Fruit fly (Drosophila melanogaster): ENCODE data around the gene CG5126.
A peak's percentile ranks its signal among the peaks of the same experiment; 100 is the strongest.

CG5126 gene

DNA sequence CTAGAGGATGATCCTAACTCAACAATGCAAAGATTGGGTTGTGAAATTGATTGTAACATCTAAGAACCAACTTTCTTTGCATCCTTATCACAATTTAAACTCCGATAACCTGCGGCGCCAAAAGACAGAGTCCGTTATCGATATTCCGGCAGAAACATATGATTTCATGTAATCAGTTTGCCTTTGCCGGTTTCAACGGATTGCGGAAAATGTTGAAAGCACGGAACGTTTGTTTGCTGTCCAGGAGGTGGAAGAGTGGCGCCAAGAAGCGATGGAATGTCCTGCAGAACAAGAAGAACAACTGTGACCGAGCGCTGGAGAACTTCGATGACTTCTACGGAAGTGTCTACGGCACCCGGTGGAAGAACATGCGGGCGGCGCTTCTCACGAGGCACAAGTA is 36.2 kb downstream of the CG5126 start (continued):
- TF ChIP-seq knrl (GFP tag; IDR thresholded peaks at IDR 0.05; ENCODE audit: partially characterized antibody), result 0 out of 3 replicates have a peak, but pooled peaks have one; percentile 8
- no peak for TF ChIP-seq CG12744 (GFP tag; optimal IDR thresholded peaks at IDR 0.05)
- no peak for TF ChIP-seq YL-1 (GFP tag; optimal IDR thresholded peaks at IDR 0.05)
- peak; percentile 64 for TF ChIP-seq unc-4 (GFP tag; IDR thresholded peaks at IDR 0.05; ENCODE audit: partially characterized antibody)
- TF ChIP-seq Bgb (GFP tag; IDR thresholded peaks at IDR 0.05; ENCODE audit: partially characterized antibody), result peak; percentile 43; the same call in 1 of the 2 replicates
- no peak for TF ChIP-seq Doc2 (GFP tag; IDR thresholded peaks at IDR 0.05)
- peak; percentile 53 for TF ChIP-seq sna (GFP tag; IDR thresholded peaks at IDR 0.05; ENCODE audit: partially characterized antibody)
- TF ChIP-seq otp (GFP tag; IDR thresholded peaks at IDR 0.05), result no peak
- TF ChIP-seq sr (GFP tag; IDR thresholded peaks at IDR 0.05), result no peak
- no peak for TF ChIP-seq CG34376 (GFP tag; optimal IDR thresholded peaks at IDR 0.05)
- TF ChIP-seq hbn (GFP tag; IDR thresholded peaks at IDR 0.05; ENCODE audit: partially characterized antibody), result peak; percentile 53; the same call in 1 of the 2 replicates
- no peak for TF ChIP-seq CG15269 (tag; optimal IDR thresholded peaks at IDR 0.05)
- peak; percentile 72 for TF ChIP-seq Dll (GFP tag; IDR thresholded peaks at IDR 0.05; ENCODE audit: partially characterized antibody)
- peak; percentile 50; the same call in 1 of the 2 replicates for TF ChIP-seq tna (GFP tag; IDR thresholded peaks at IDR 0.05; ENCODE audit: partially characterized antibody)
- TF ChIP-seq Pdp1 (GFP tag; optimal IDR thresholded peaks at IDR 0.05), result peak in 1 of 2 experiments; percentile 69
- peak; percentile 58 for TF ChIP-seq Scr (GFP tag; IDR thresholded peaks at IDR 0.05; ENCODE audit: partially characterized antibody)
- TF ChIP-seq crp (GFP tag; optimal IDR thresholded peaks at IDR 0.05), result peak in 1 of 2 experiments; percentile 83
- TF ChIP-seq gro (GFP tag; optimal IDR thresholded peaks at IDR 0.05), result no peak
- TF ChIP-seq Ets65A (GFP tag), result no peak
- TF ChIP-seq slp2 (GFP tag; optimal IDR thresholded peaks at IDR 0.05), result no peak
- peak; percentile 59; the same call in 2 of the 3 replicates for TF ChIP-seq CG14860 (GFP tag; IDR thresholded peaks at IDR 0.05; ENCODE audit: partially characterized antibody)
- peak; percentile 53; the same call in 2 of the 3 replicates for TF ChIP-seq CG7963 (GFP tag; IDR thresholded peaks at IDR 0.05; ENCODE audit: partially characterized antibody)
- no peak for TF ChIP-seq Lim3 (GFP tag; IDR thresholded peaks at IDR 0.05)
- TF ChIP-seq BEAF-32 (GFP tag; optimal IDR thresholded peaks at IDR 0.05), result peak; percentile 47
- TF ChIP-seq Bdp1 (GFP tag; optimal IDR thresholded peaks at IDR 0.05), result no peak
- no peak for TF ChIP-seq Six4 (GFP tag; optimal IDR thresholded peaks at IDR 0.05)
- TF ChIP-seq Ptx1 (GFP tag; IDR thresholded peaks at IDR 0.05), result no peak
- TF ChIP-seq CG31365 (tag; optimal IDR thresholded peaks at IDR 0.05), result no peak
- no peak for TF ChIP-seq CG11093 (GFP tag; IDR thresholded peaks at IDR 0.05)
- no peak for TF ChIP-seq Hr51 (GFP tag; optimal IDR thresholded peaks at IDR 0.05)
- no peak for TF ChIP-seq tll (GFP tag; optimal IDR thresholded peaks at IDR 0.05)
- no peak for TF ChIP-seq cato (GFP tag; optimal IDR thresholded peaks at IDR 0.05; ENCODE audit: borderline replicate concordance)
- no peak for TF ChIP-seq CG7786 (GFP tag; optimal IDR thresholded peaks at IDR 0.05)
- TF ChIP-seq CG1024 (GFP tag; IDR thresholded peaks at IDR 0.05), result no peak
- TF ChIP-seq Sry-δ (GFP tag; optimal IDR thresholded peaks at IDR 0.05), result peak; percentile 33
- TF ChIP-seq CG2116 (GFP tag; optimal IDR thresholded peaks at IDR 0.05), result peak; percentile 70
- peak; percentile 19 for TF ChIP-seq CG15601 (tag; optimal IDR thresholded peaks at IDR 0.05)
- TF ChIP-seq CG17385 (GFP tag; optimal IDR thresholded peaks at IDR 0.05), result no peak
- TF ChIP-seq Nf-YC (tag; optimal IDR thresholded peaks at IDR 0.05), result no peak
- no peak for TF ChIP-seq twi (tag; optimal IDR thresholded peaks at IDR 0.05)
- TF ChIP-seq CG4360 (GFP tag; IDR thresholded peaks at IDR 0.05), result no peak
- TF ChIP-seq CG6254 (GFP tag; optimal IDR thresholded peaks at IDR 0.05), result no peak
- no peak for TF ChIP-seq trh (GFP tag; optimal IDR thresholded peaks at IDR 0.05)
- TF ChIP-seq MBD-R2 (GFP tag; IDR thresholded peaks at IDR 0.05), result peak; percentile 70
- no peak for TF ChIP-seq fd96Cb (tag; optimal IDR thresholded peaks at IDR 0.05)
- no peak for TF ChIP-seq CG13296 (GFP tag; optimal IDR thresholded peaks at IDR 0.05)
- TF ChIP-seq Doc3 (GFP tag; IDR thresholded peaks at IDR 0.05; ENCODE audit: partially characterized antibody), result peak; percentile 44; the same call in 2 of the 3 replicates
- TF ChIP-seq chinmo (GFP tag; IDR thresholded peaks at IDR 0.05; ENCODE audit: partially characterized antibody), result 0 out of 4 replicates have a peak, but pooled peaks have one; percentile 58

All from whole organism, embryonic.